Worm (Caenorhabditis elegans): Measurements from ENCODE around the gene C07B5.6.

- TF ChIP-seq ceh-9 (tag; optimal IDR thresholded peaks at IDR 0.05) (no peak), ets-4 (tag; optimal IDR thresholded peaks at IDR 0.05) (no peak), nhr-11 (tag; optimal IDR thresholded peaks at IDR 0.05) (no peak), unc-55 (GFP tag; optimal IDR thresholded peaks at IDR 0.05) (no peak), ama-1 (optimal IDR thresholded peaks at IDR 0.05) (no peak), K09A11.1 (tag; optimal IDR thresholded peaks at IDR 0.05; ENCODE audit: insufficient read depth) (no peak), pag-3 (tag; optimal IDR thresholded peaks at IDR 0.05; ENCODE audit: borderline replicate concordance) (no peak)
Measured at ce11 chrX:9517106-9517505, 1.7 kb upstream of the C07B5.6 start, which contains the start of gene C07B5.2.

Data from whole organism, late embryonic.